Fruit fly (Drosophila melanogaster): ENCODE measurements around the gene MtnB.

DNA sequence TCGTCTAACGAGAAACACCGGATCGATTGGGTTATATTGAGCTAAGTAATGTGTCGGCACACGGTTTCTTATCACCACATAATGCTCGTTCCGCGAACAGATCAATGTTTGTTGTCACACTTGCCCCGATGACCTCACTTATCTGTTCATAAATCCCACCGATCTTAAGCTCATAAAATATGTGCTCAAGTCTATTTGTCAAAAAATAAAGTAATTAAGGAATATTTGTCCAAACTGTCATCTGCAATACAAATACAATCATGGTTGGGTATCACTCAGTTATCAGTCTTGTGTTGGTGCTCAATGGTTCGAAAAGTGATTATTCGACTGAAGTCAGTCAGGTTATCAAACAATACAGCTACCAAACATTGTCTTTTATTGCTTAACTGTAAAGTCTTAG, 44.7 kb upstream of the MtnB start:
- TF ChIP-seq CG34367 (tag; optimal IDR thresholded peaks at IDR 0.05), result no peak
- TF ChIP-seq CG17806 (tag; optimal IDR thresholded peaks at IDR 0.05), result no peak

Data from whole organism, pupa.